Worm (Caenorhabditis elegans) whole organism, midembryonic: Measurements from ENCODE around the gene dnj-5.

Source experiments
- T22C8.4 ChIP-seq: fragments of 200-800 bp; sonication (Bioruptor generic); IDR thresholded peaks from 2 replicates; pipeline ENCODE4 v1.3.6; 2022; ENCODE audit warnings: missing genetic modification characterization, missing compliant biosample characterization
- cog-1 ChIP-seq: sonication (generic microtip); optimal IDR thresholded peaks from 2 replicates; lab custom pipeline; 2016; ENCODE audit warnings: missing genetic modification characterization, missing compliant biosample characterization
- flt-1 ChIP-seq: fragments of 200-800 bp; sonication (Bioruptor generic); IDR thresholded peaks from 2 replicates; pipeline ENCODE4 v1.3.6; 2022; ENCODE audit warnings: missing genetic modification characterization, missing compliant biosample characterization
- klf-2 ChIP-seq: fragments of 200-800 bp; sonication (Bioruptor generic); conservative IDR thresholded peaks from 2 replicates; pipeline ENCODE4 v1.3.6; 2022; ENCODE audit warnings: missing genetic modification reagents, missing genetic modification characterization, missing compliant biosample characterization
- med-1 ChIP-seq: sonication (generic microtip); optimal IDR thresholded peaks from 2 replicates; lab custom pipeline; 2017; ENCODE audit warnings: missing genetic modification characterization, mild to moderate bottlenecking, missing compliant biosample characterization, antibody characterized with exemption, missing genetic modification reagents; ENCODE audit not compliant: insufficient read depth
- ref-1 ChIP-seq: fragments of 200-800 bp; sonication (Bioruptor generic); conservative IDR thresholded peaks from 2 replicates; pipeline ENCODE4 v1.3.6; 2022; ENCODE audit warnings: missing genetic modification reagents, missing genetic modification characterization, missing compliant biosample characterization
- tab-1 ChIP-seq: fragments of 200-800 bp; sonication (Bioruptor generic); IDR thresholded peaks from 2 replicates; pipeline ENCODE4 v1.3.6; 2022; ENCODE audit warnings: missing genetic modification characterization, missing compliant biosample characterization
- ztf-23 ChIP-seq: fragments of 200-800 bp; sonication (Bioruptor generic); IDR thresholded peaks from 2 replicates; pipeline ENCODE4 v1.3.6; 2022; ENCODE audit warnings: missing genetic modification reagents, missing genetic modification characterization, missing compliant biosample characterization
- ztf-29 ChIP-seq: fragments of 200-800 bp; sonication (Bioruptor generic); IDR thresholded peaks from 2 replicates; pipeline ENCODE4 v1.3.6; 2022; ENCODE audit warnings: missing genetic modification reagents, missing genetic modification characterization, missing compliant biosample characterization

dnj-5 gene

ce11 chrII:6872493-6872892, 14.4 kb upstream of the dnj-5 start, which contains the start of gene C44B7.5:
TSS of gene C44B7.5 (minus strand) at chrII:6872593.
- TF ChIP-seq ztf-23 (no peak), T22C8.4 (GFP tag; lab: Robert Waterston, UW) (no peak), klf-2 (GFP tag; lab: Robert Waterston, UW) (no peak), med-1 (GFP tag; lab: Kevin White, UChicago) (no peak), flt-1 (no peak), tab-1 (GFP tag; lab: Robert Waterston, UW) (no peak), ref-1 (GFP tag; lab: Robert Waterston, UW) (no peak), ztf-29 (no peak), cog-1 (tag; lab: Kevin White, UChicago) (no peak)

ce11 chrII:6870803-6871202, 12.7 kb upstream of the dnj-5 start, which contains the start of gene clhm-1:
TSS of gene clhm-1 (minus strand) at chrII:6871009.
- TF ChIP-seq tab-1 (GFP tag; lab: Robert Waterston, UW) (no peak), ref-1 (GFP tag; lab: Robert Waterston, UW) (no peak), flt-1 (no peak), klf-2 (GFP tag; lab: Robert Waterston, UW) (no peak)

- TF ChIP-seq ztf-23, result no peak
- 0 out of 2 replicates have a peak, but pooled peaks have one; percentile 20 for TF ChIP-seq T22C8.4 (GFP tag; lab: Robert Waterston, UW)
- no peak for TF ChIP-seq ref-1 (GFP tag; lab: Robert Waterston, UW)
- TF ChIP-seq tab-1 (GFP tag; lab: Robert Waterston, UW), result no peak
- TF ChIP-seq med-1 (GFP tag; lab: Kevin White, UChicago), result no peak
These were observed 5.6 kb upstream of the dnj-5 start, which contains the start of gene aff-1 for ce11 chrII:6863652-6864051. TSS of gene aff-1 (minus strand) at chrII:6863752.

ce11 chrII:6860043-6860442, 1.9 kb upstream of the dnj-5 start:
- TF ChIP-seq flt-1 (no peak), ref-1 (GFP tag; lab: Robert Waterston, UW) (no peak), cog-1 (tag; lab: Kevin White, UChicago) (no peak), ztf-23 (no peak), tab-1 (GFP tag; lab: Robert Waterston, UW) (no peak), klf-2 (GFP tag; lab: Robert Waterston, UW) (no peak)

ce11 chrII:6858835-6859234, 734 bp upstream of the dnj-5 start:
- TF ChIP-seq ztf-23, result peak; percentile 79
- TF ChIP-seq klf-2 (GFP tag; lab: Robert Waterston, UW), result no peak
- TF ChIP-seq tab-1 (GFP tag; lab: Robert Waterston, UW), result 0 out of 2 replicates have a peak, but pooled peaks have one; percentile 55
- TF ChIP-seq cog-1 (tag; lab: Kevin White, UChicago), result peak; percentile 61

- peak; percentile 95 for TF ChIP-seq tab-1 (GFP tag; lab: Robert Waterston, UW)
- TF ChIP-seq med-1 (GFP tag; lab: Kevin White, UChicago), result peak; percentile 88
- TF ChIP-seq ref-1 (GFP tag; lab: Robert Waterston, UW), result peak; percentile 87
- TF ChIP-seq klf-2 (GFP tag; lab: Robert Waterston, UW), result peak; percentile 81
- peak; percentile 87 for TF ChIP-seq ztf-29
- peak; percentile 74 for TF ChIP-seq cog-1 (tag; lab: Kevin White, UChicago)
- peak; percentile 88 for TF ChIP-seq ztf-23
- TF ChIP-seq T22C8.4 (GFP tag; lab: Robert Waterston, UW), result peak; percentile 88
- TF ChIP-seq flt-1, result peak; percentile 98
These were observed 5.0 kb downstream of the dnj-5 start for ce11 chrII:6853059-6853466.

ce11 chrII:6851938-6852337, 6.2 kb downstream of the dnj-5 start, which contains the start of gene C04A2.15:
TSS of gene C04A2.15 (plus strand) at chrII:6852236.
- TF ChIP-seq ref-1 (GFP tag; lab: Robert Waterston, UW) (no peak), ztf-23 (no peak), T22C8.4 (GFP tag; lab: Robert Waterston, UW) (no peak), ztf-29 (no peak), tab-1 (GFP tag; lab: Robert Waterston, UW) (no peak), flt-1 (no peak)

- TF ChIP-seq T22C8.4 (GFP tag; lab: Robert Waterston, UW) (no peak), klf-2 (GFP tag; lab: Robert Waterston, UW) (no peak), med-1 (GFP tag; lab: Kevin White, UChicago) (no peak), ref-1 (GFP tag; lab: Robert Waterston, UW) (no peak)
These were observed 8.8 kb downstream of the dnj-5 start for ce11 chrII:6849308-6849707.

- TF ChIP-seq T22C8.4 (GFP tag; lab: Robert Waterston, UW) (no peak), cog-1 (tag; lab: Kevin White, UChicago) (no peak), flt-1 (no peak), ztf-29 (no peak), klf-2 (GFP tag; lab: Robert Waterston, UW) (no peak), tab-1 (GFP tag; lab: Robert Waterston, UW) (no peak), med-1 (GFP tag; lab: Kevin White, UChicago) (no peak), ztf-23 (no peak)
These were observed 10.2 kb downstream of the dnj-5 start, which contains the start of gene tbc-6 for ce11 chrII:6847917-6848379. TSS of gene tbc-6 (plus strand) at chrII:6848124.

- TF ChIP-seq T22C8.4 (GFP tag; lab: Robert Waterston, UW) (no peak), ztf-29 (no peak)
These were observed 11.4 kb downstream of the dnj-5 start for ce11 chrII:6846723-6847122.

ce11 chrII:6845006-6845459, 13.1 kb downstream of the dnj-5 start:
- TF ChIP-seq tab-1 (GFP tag; lab: Robert Waterston, UW) (no peak), ztf-29 (no peak), T22C8.4 (GFP tag; lab: Robert Waterston, UW) (no peak), flt-1 (no peak), med-1 (GFP tag; lab: Kevin White, UChicago) (no peak), ztf-23 (no peak), cog-1 (tag; lab: Kevin White, UChicago) (no peak), ref-1 (GFP tag; lab: Robert Waterston, UW) (no peak), klf-2 (GFP tag; lab: Robert Waterston, UW) (no peak)
